Fruit fly (Drosophila melanogaster) whole organism, embryonic: ENCODE data around the gene Pvf2.

Experiments used
- ATbp ChIP-seq: fragments of 200-800 bp; sonication (Bioruptor generic); optimal IDR thresholded peaks from 2 replicates; lab custom pipeline; 2017; ENCODE audit warnings: missing biosample characterization, mild to moderate bottlenecking, missing genetic modification characterization, missing genetic modification reagents
- Atf6 ChIP-seq: fragments of 200-800 bp; sonication (Bioruptor generic); IDR thresholded peaks from 2 replicates; pipeline ENCODE4 v1.3.6; 2022; ENCODE audit warnings: missing biosample characterization, missing genetic modification characterization
- CG11085 ChIP-seq: fragments of 200-800 bp; sonication (Bioruptor generic); IDR thresholded peaks from 2 replicates; pipeline ENCODE4 v1.3.6; 2022; ENCODE audit warnings: missing biosample characterization, missing genetic modification characterization
- CG11456 ChIP-seq: fragments of 200-800 bp; sonication (Bioruptor generic); IDR thresholded peaks from 3 replicates; pipeline ENCODE4 v1.3.6; 2022; ENCODE audit warnings: missing biosample characterization, missing genetic modification characterization
- CG11695 ChIP-seq: fragments of 200-800 bp; sonication (Bioruptor generic); IDR thresholded peaks from 3 replicates; pipeline ENCODE4 v1.3.6; 2022; ENCODE audit warnings: missing biosample characterization, missing genetic modification characterization
- CG11723 ChIP-seq: fragments of 200-800 bp; sonication (Bioruptor generic); optimal IDR thresholded peaks from 2 replicates; lab custom pipeline; 2017; ENCODE audit warnings: missing biosample characterization, mild to moderate bottlenecking, missing genetic modification characterization
- CG12219 ChIP-seq: fragments of 200-800 bp; sonication (Bioruptor generic); optimal IDR thresholded peaks from 3 replicates; lab custom pipeline; 2018; ENCODE audit warnings: missing biosample characterization, mild to moderate bottlenecking, missing genetic modification characterization
- CG13296 ChIP-seq: fragments of 200-800 bp; sonication (Bioruptor generic); optimal IDR thresholded peaks from 3 replicates; lab custom pipeline; 2018; ENCODE audit warnings: missing biosample characterization, mild to moderate bottlenecking, missing genetic modification characterization
- CG2199 ChIP-seq: fragments of 200-800 bp; sonication (Bioruptor generic); IDR thresholded peaks from 3 replicates; pipeline ENCODE4 v1.3.6; 2022; ENCODE audit warnings: missing biosample characterization, missing genetic modification characterization
- CG3281 ChIP-seq: fragments of 200-800 bp; sonication (Bioruptor generic); optimal IDR thresholded peaks from 3 replicates; lab custom pipeline; 2017; ENCODE audit warnings: missing biosample characterization, mild to moderate bottlenecking, missing genetic modification characterization
- CG34376 ChIP-seq: fragments of 200-800 bp; sonication (Bioruptor generic); optimal IDR thresholded peaks from 2 replicates; lab custom pipeline; 2018; ENCODE audit warnings: missing biosample characterization, mild to moderate bottlenecking, missing genetic modification characterization
- CG3726 ChIP-seq: fragments of 200-800 bp; sonication (Bioruptor generic); IDR thresholded peaks from 3 replicates; pipeline ENCODE4, ENCODE4 v1.3.6; 2022; ENCODE audit warnings: missing biosample characterization, missing genetic modification characterization
- CG8089 ChIP-seq: fragments of 200-800 bp; sonication (Bioruptor generic); optimal IDR thresholded peaks from 3 replicates; lab custom pipeline; 2016; ENCODE audit warnings: missing biosample characterization, missing genetic modification characterization
- CG8478 ChIP-seq: fragments of >200 bp; optimal IDR thresholded peaks from 2 replicates; lab custom pipeline; 2018
- CG8765 ChIP-seq: fragments of 200-800 bp; sonication (Bioruptor generic); IDR thresholded peaks from 2 replicates; pipeline ENCODE4 v1.3.6; 2022; ENCODE audit warnings: missing biosample characterization, missing genetic modification characterization
- CG9437 ChIP-seq: fragments of 200-800 bp; sonication (Bioruptor generic); optimal IDR thresholded peaks from 2 replicates; lab custom pipeline; 2018; ENCODE audit warnings: missing biosample characterization, mild to moderate bottlenecking, missing genetic modification characterization
- CG9609 ChIP-seq: fragments of 200-800 bp; sonication (Bioruptor generic); optimal IDR thresholded peaks from 3 replicates; lab custom pipeline; 2016; ENCODE audit warnings: missing biosample characterization, missing genetic modification characterization
- CG9727 ChIP-seq: fragments of 200-800 bp; sonication (Bioruptor generic); optimal IDR thresholded peaks from 3 replicates; lab custom pipeline; 2017; ENCODE audit warnings: missing biosample characterization, mild to moderate bottlenecking, missing genetic modification characterization
- CG9797 ChIP-seq: fragments of 200-800 bp; sonication (Bioruptor generic); optimal IDR thresholded peaks from 3 replicates; lab custom pipeline; 2018; ENCODE audit warnings: missing biosample characterization, mild to moderate bottlenecking, missing genetic modification characterization
- Camta ChIP-seq: fragments of 200-800 bp; sonication (Bioruptor generic); optimal IDR thresholded peaks from 2 replicates; lab custom pipeline; 2016; ENCODE audit warnings: missing biosample characterization, missing genetic modification characterization
- CkIIα-i1 ChIP-seq: fragments of 200-800 bp; sonication (Bioruptor generic); IDR thresholded peaks from 2 replicates; pipeline ENCODE4 v1.3.6; 2022; ENCODE audit warnings: missing biosample characterization, missing genetic modification characterization
- CrebB ChIP-seq: fragments of 200-800 bp; sonication (Bioruptor generic); optimal IDR thresholded peaks from 3 replicates; lab custom pipeline; 2018; ENCODE audit warnings: missing biosample characterization, mild to moderate bottlenecking, missing genetic modification characterization
- Elba2 ChIP-seq: fragments of 200-800 bp; sonication (Bioruptor generic); optimal IDR thresholded peaks from 3 replicates; lab custom pipeline; 2016; ENCODE audit warnings: missing biosample characterization, missing genetic modification characterization
- HmgZ ChIP-seq: fragments of 200-800 bp; sonication (Bioruptor generic); optimal IDR thresholded peaks from 2 replicates; lab custom pipeline; 2018; ENCODE audit warnings: missing biosample characterization, mild to moderate bottlenecking, missing genetic modification characterization
- Meics ChIP-seq: fragments of 200-800 bp; sonication (Bioruptor generic); optimal IDR thresholded peaks from 2 replicates; lab custom pipeline; 2017; ENCODE audit warnings: missing biosample characterization, mild to moderate bottlenecking, missing genetic modification characterization
- Nf-YA ChIP-seq: fragments of 200-800 bp; sonication (Bioruptor generic); IDR thresholded peaks from 2 replicates; pipeline ENCODE4 v1.3.6; 2022; ENCODE audit warnings: missing biosample characterization, missing genetic modification characterization
- Sry-β ChIP-seq: fragments of 200-800 bp; sonication (Bioruptor generic); optimal IDR thresholded peaks from 2 replicates; lab custom pipeline; 2018; ENCODE audit warnings: missing biosample characterization, mild to moderate bottlenecking, missing genetic modification characterization, moderate library complexity
- ase ChIP-seq: fragments of 200-800 bp; sonication (Bioruptor generic); IDR thresholded peaks from 3 replicates; pipeline ENCODE4 v1.3.6; 2022; ENCODE audit warnings: missing biosample characterization, missing genetic modification characterization
- emc ChIP-seq: fragments of 200-800 bp; sonication (Bioruptor generic); optimal IDR thresholded peaks from 2 replicates; lab custom pipeline; 2016; ENCODE audit warnings: missing biosample characterization, missing genetic modification characterization
- en ChIP-seq: fragments of 200-800 bp; sonication (Bioruptor generic); optimal IDR thresholded peaks from 2 replicates; lab custom pipeline; 2016; ENCODE audit warnings: missing biosample characterization, missing genetic modification characterization
- eve ChIP-seq, 2 experiments: fragments of >200 bp; optimal IDR thresholded peaks; 2 replicates each; lab custom pipeline; 2017; ENCODE audit warnings: missing biosample characterization in 2 of 2, missing genetic modification characterization in 2 of 2
- exex ChIP-seq: fragments of 200-800 bp; sonication (Bioruptor generic); optimal IDR thresholded peaks from 4 replicates; lab custom pipeline; 2018; ENCODE audit warnings: missing biosample characterization, mild to moderate bottlenecking, missing genetic modification characterization, moderate library complexity
- eyg ChIP-seq: fragments of 200-800 bp; sonication (Bioruptor generic); optimal IDR thresholded peaks from 3 replicates; lab custom pipeline; 2016; ENCODE audit warnings: missing biosample characterization, missing genetic modification characterization
- hb ChIP-seq: fragments of 200-800 bp; sonication (Bioruptor generic); IDR thresholded peaks from 3 replicates; pipeline ENCODE4 v1.3.6; 2022; ENCODE audit warnings: missing biosample characterization, missing genetic modification characterization; ENCODE audit not compliant: partially characterized antibody
- hbn ChIP-seq: fragments of 200-800 bp; sonication (Bioruptor generic); IDR thresholded peaks from 2 replicates; pipeline ENCODE4 v1.3.6; 2022; ENCODE audit warnings: missing biosample characterization, missing genetic modification characterization; ENCODE audit not compliant: partially characterized antibody
- inv ChIP-seq: fragments of 200-800 bp; sonication (Bioruptor generic); IDR thresholded peaks from 2 replicates; pipeline ENCODE4 v1.3.6; 2022; ENCODE audit warnings: missing biosample characterization, missing genetic modification characterization; ENCODE audit not compliant: partially characterized antibody
- jumu ChIP-seq: fragments of 200-800 bp; sonication (Bioruptor generic); optimal IDR thresholded peaks from 3 replicates; lab custom pipeline; 2016; ENCODE audit warnings: missing biosample characterization, missing genetic modification characterization
- kah ChIP-seq: fragments of 200-800 bp; sonication (Bioruptor generic); optimal IDR thresholded peaks from 2 replicates; lab custom pipeline; 2018; ENCODE audit warnings: missing biosample characterization, mild to moderate bottlenecking, missing genetic modification characterization
- lilli ChIP-seq: fragments of 200-800 bp; sonication (Bioruptor generic); optimal IDR thresholded peaks from 3 replicates; lab custom pipeline; 2016; ENCODE audit warnings: missing biosample characterization, missing genetic modification characterization
- lmd ChIP-seq: fragments of 200-800 bp; sonication (Bioruptor generic); IDR thresholded peaks from 2 replicates; pipeline ENCODE4 v1.3.6; 2022; ENCODE audit warnings: missing biosample characterization, missing genetic modification characterization
- pfk ChIP-seq: fragments of 200-800 bp; sonication (Bioruptor generic); optimal IDR thresholded peaks from 2 replicates; lab custom pipeline; 2018; ENCODE audit warnings: missing biosample characterization, mild to moderate bottlenecking, missing genetic modification characterization, moderate library complexity
- psq ChIP-seq: fragments of 200-800 bp; sonication (Bioruptor generic); optimal IDR thresholded peaks from 2 replicates; lab custom pipeline; 2017; ENCODE audit warnings: missing biosample characterization, missing genetic modification characterization
- pzg ChIP-seq: fragments of 200-800 bp; sonication (Bioruptor generic); optimal IDR thresholded peaks from 3 replicates; lab custom pipeline; 2018; ENCODE audit warnings: missing biosample characterization, mild to moderate bottlenecking, missing genetic modification characterization, moderate library complexity
- slou ChIP-seq: fragments of 200-800 bp; sonication (Bioruptor generic); optimal IDR thresholded peaks from 3 replicates; lab custom pipeline; 2016; ENCODE audit warnings: missing biosample characterization, missing genetic modification characterization
- sob ChIP-seq: fragments of 200-800 bp; sonication (Bioruptor generic); IDR thresholded peaks from 2 replicates; pipeline ENCODE4 v1.3.6; 2022; ENCODE audit warnings: missing biosample characterization, missing genetic modification characterization
- ssp ChIP-seq: fragments of 200-800 bp; sonication (Bioruptor generic); IDR thresholded peaks from 2 replicates; pipeline ENCODE4 v1.3.6; 2022; ENCODE audit warnings: missing biosample characterization, missing genetic modification characterization
- sug ChIP-seq: fragments of 200-800 bp; optimal IDR thresholded peaks from 2 replicates; lab custom pipeline; 2019; ENCODE audit warnings: missing biosample characterization, mild to moderate bottlenecking, missing genetic modification characterization, moderate library complexity
- tll ChIP-seq, 2 experiments: fragments of 200-800 bp in 1 of 2; fragments of >200 bp in 1 of 2; sonication (Bioruptor generic) in 1 of 2; optimal IDR thresholded peaks; 2 replicates each; lab custom pipeline; 2017 to 2019; ENCODE audit warnings: missing biosample characterization in 2 of 2, missing genetic modification characterization in 2 of 2, mild to moderate bottlenecking in 1 of 2, moderate library complexity in 1 of 2
- unc-4 ChIP-seq: fragments of 200-800 bp; sonication (Bioruptor generic); IDR thresholded peaks from 2 replicates; pipeline ENCODE4 v1.3.6; 2022; ENCODE audit warnings: missing biosample characterization, missing genetic modification characterization; ENCODE audit not compliant: partially characterized antibody
- vfl ChIP-seq: fragments of 200-800 bp; sonication (Bioruptor generic); optimal IDR thresholded peaks from 2 replicates; lab custom pipeline; 2016; ENCODE audit warnings: missing biosample characterization, missing genetic modification characterization
- vnd ChIP-seq: fragments of 200-800 bp; sonication (Bioruptor generic); IDR thresholded peaks from 3 replicates; pipeline ENCODE4 v1.3.6; 2022; ENCODE audit warnings: missing biosample characterization, missing genetic modification characterization; ENCODE audit not compliant: partially characterized antibody
- zfh2 ChIP-seq: fragments of 200-800 bp; sonication (Bioruptor generic); optimal IDR thresholded peaks from 2 replicates; lab custom pipeline; 2016; ENCODE audit warnings: missing biosample characterization, missing genetic modification characterization

The Pvf2 gene

DNA sequence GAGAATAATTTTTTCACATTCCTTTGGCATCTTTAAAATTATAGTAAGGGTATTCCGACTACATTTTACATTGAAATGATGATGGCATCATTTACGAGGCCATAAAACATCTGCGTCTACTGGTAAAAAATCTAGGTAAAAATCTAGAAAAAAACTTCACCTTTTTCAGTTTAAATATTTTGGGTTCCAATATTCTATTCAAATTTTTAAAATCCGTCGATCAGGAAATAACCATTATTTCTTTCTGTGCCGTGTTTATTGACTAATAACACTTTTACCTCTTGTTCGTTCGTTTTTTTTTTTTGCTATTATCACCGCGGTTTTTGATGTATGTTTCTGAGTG, 45.1 kb downstream of the Pvf2 start (continued):
- TF ChIP-seq CG12219 (GFP tag; lab: Kevin White, UChicago) (peak; percentile 39), hb (GFP tag; lab: Robert Waterston, UW) (no peak), tll (GFP tag; optimal IDR thresholded peaks at IDR 0.05; lab: Kevin White, UChicago) (no peak), exex (tag; lab: Kevin White, UChicago) (no peak), CG8089 (peak; percentile 53), Atf6 (GFP tag; lab: Robert Waterston, UW) (no peak; the same call in 1 of the 2 replicates), Meics (GFP tag; lab: Kevin White, UChicago) (peak; percentile 39), CrebB (tag; lab: Kevin White, UChicago) (no peak), CG9797 (GFP tag; lab: Kevin White, UChicago) (no peak), unc-4 (GFP tag; lab: Robert Waterston, UW) (no peak), zfh2 (GFP tag; lab: Kevin White, UChicago) (peak; percentile 64), vfl (GFP tag; lab: Kevin White, UChicago) (no peak), ATbp (GFP tag; lab: Kevin White, UChicago) (peak; percentile 27), kah (no peak), jumu (GFP tag; lab: Kevin White, UChicago) (peak; percentile 51), CG3281 (GFP tag; lab: Kevin White, UChicago) (no peak), hbn (GFP tag; lab: Robert Waterston, UW) (no peak), sug (no peak), CG13296 (GFP tag; lab: Kevin White, UChicago) (peak; percentile 21), ssp (GFP tag; lab: Robert Waterston, UW) (peak; percentile 41; the same call in 1 of the 2 replicates), pzg (GFP tag; lab: Kevin White, UChicago) (no peak), Nf-YA (GFP tag; lab: Robert Waterston, UW) (peak; percentile 49), CG8478 (no peak), Sry-β (no peak), lmd (GFP tag; lab: Robert Waterston, UW) (peak; percentile 60), CG2199 (no peak), ase (GFP tag; lab: Robert Waterston, UW) (0 out of 3 replicates have a peak, but pooled peaks have one; percentile 51), CG11456 (GFP tag; lab: Robert Waterston, UW) (peak; percentile 60; the same call in 1 of the 3 replicates), CG9727 (GFP tag; lab: Kevin White, UChicago) (peak; percentile 39), sob (GFP tag; lab: Robert Waterston, UW) (peak; percentile 60; the same call in 1 of the 2 replicates), vnd (GFP tag; lab: Robert Waterston, UW) (no peak), en (GFP tag; lab: Kevin White, UChicago) (peak; percentile 56), CG3726 (GFP tag; lab: Robert Waterston, UW) (0 out of 3 replicates have a peak, but pooled peaks have one; percentile 42), Camta (GFP tag; lab: Kevin White, UChicago) (peak; percentile 57), CG9437 (GFP tag; lab: Kevin White, UChicago) (peak; percentile 41), inv (GFP tag; lab: Robert Waterston, UW) (no peak), CkIIα-i1 (no peak), CG8765 (no peak), slou (no peak), psq (GFP tag; lab: Kevin White, UChicago) (peak; percentile 5), emc (GFP tag; lab: Kevin White, UChicago) (no peak), CG11085 (GFP tag; lab: Robert Waterston, UW) (no peak), eve (GFP tag; optimal IDR thresholded peaks at IDR 0.05; lab: Kevin White, UChicago) (peak in 1 of 2 experiments; percentile 70), CG34376 (no peak), CG11695 (peak; percentile 76), pfk (GFP tag; lab: Kevin White, UChicago) (no peak), CG11723 (peak; percentile 32), lilli (GFP tag; lab: Kevin White, UChicago) (peak; percentile 66), Elba2 (GFP tag; lab: Kevin White, UChicago) (no peak), CG9609 (GFP tag; lab: Kevin White, UChicago) (peak; percentile 74), HmgZ (tag; lab: Kevin White, UChicago) (peak; percentile 49), eyg (GFP tag; lab: Kevin White, UChicago) (peak; percentile 2)
